Fruit fly (Drosophila melanogaster) whole organism: ENCODE data around the gene CG31223.

Experiments
- CG8478 ChIP-seq: fragments of >200 bp; optimal IDR thresholded peaks from 2 replicates; lab custom pipeline; 2018; ENCODE audit warnings: inconsistent platforms
- EcR ChIP-seq, 2 experiments: fragments of >200 bp; optimal IDR thresholded peaks; 2 replicates each; lab custom pipeline; 2017; ENCODE audit warnings: missing biosample characterization in 2 of 2, missing genetic modification characterization in 2 of 2, missing genetic modification reagents in 2 of 2
- pan ChIP-seq: fragments of >200 bp; optimal IDR thresholded peaks from 2 replicates; lab custom pipeline; 2017
- psq ChIP-seq: fragments of >200 bp; optimal IDR thresholded peaks from 2 replicates; lab custom pipeline; 2017

dm6 chr3R:20818237-20818636, 12.7 kb upstream of the CG31223 start:
- TF ChIP-seq CG8478 (no peak), psq (lab: Kevin White, UChicago) (no peak), EcR (GFP tag; optimal IDR thresholded peaks at IDR 0.05; lab: Kevin White, UChicago) (no peak), pan (lab: Kevin White, UChicago) (no peak)
